Fruit fly (Drosophila melanogaster) ovary, adult (tissue): ENCODE measurements around the gene CG34345.

Source experiments
- CG17801 ChIP-seq: fragments of 200-800 bp; optimal IDR thresholded peaks from 2 replicates; lab custom pipeline; 2019; ENCODE audit warnings: missing biosample characterization, mild to moderate bottlenecking, missing genetic modification characterization, moderate library complexity; ENCODE audit not compliant: partially characterized antibody

CG34345 gene

DNA sequence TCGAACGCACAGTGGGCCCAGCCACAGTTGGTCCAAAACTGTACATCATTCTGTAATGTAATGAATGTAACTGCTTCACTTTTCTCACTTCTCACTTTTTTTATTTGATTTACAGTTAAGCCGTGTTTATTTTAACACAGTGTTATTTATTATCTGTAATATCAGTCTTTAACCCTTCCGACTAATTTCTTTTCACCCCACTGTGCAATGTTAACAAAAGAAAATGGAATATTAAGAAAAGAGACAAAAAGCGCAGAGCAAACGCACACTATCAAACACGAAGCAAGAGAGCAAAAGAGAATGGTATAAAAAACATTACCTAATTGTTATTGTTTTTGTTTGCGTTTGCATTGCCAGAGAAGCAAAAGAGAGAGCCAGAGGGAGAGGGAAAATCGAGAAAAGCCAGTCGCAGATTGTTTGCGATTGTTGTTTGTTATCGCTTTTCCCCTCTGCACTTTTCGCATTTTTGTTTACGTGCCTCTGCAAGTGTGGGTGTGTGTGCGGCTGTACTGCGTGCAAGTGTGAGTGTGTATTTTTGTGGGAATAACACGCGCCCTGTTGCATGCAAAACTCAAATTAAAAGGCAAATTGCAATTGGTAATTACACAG, 24.3 kb downstream of the CG34345 start:
- peak; percentile 92 for TF ChIP-seq CG17801 (GFP tag; lab: Kevin White, UChicago)

DNA sequence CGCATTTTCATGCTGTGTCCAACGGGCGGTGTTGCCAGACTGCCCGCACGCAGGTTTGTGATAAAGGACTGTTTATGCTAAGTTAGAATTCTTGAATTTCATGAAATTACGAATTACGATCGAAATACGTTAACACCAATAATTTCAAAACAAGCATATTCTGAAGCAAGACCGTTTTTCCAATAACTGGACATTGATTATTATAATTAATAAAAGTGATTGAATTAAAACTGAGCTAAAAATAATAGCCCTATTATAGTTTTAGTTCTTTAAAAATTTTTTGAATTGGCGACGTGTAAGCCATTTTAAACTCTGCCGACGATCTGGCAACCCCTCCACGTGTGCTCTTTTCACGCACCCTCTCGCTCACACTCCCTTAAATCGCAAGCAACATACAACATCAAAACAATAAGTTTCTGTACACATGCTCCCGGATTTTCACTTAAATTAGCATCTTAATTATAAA, 25.3 kb downstream of the CG34345 start:
- TF ChIP-seq CG17801 (GFP tag; lab: Kevin White, UChicago), result peak; percentile 90

dm6 chr2L:6649085-6649754, 26.3 kb downstream of the CG34345 start, which contains the start of the genes CG31635 and Tango1:
CG31635 (minus strand) TSS chr2L:6649114.
Tango1 (plus strand) TSS chr2L:6649388.
- TF ChIP-seq CG17801 (GFP tag; lab: Kevin White, UChicago), result no peak

DNA sequence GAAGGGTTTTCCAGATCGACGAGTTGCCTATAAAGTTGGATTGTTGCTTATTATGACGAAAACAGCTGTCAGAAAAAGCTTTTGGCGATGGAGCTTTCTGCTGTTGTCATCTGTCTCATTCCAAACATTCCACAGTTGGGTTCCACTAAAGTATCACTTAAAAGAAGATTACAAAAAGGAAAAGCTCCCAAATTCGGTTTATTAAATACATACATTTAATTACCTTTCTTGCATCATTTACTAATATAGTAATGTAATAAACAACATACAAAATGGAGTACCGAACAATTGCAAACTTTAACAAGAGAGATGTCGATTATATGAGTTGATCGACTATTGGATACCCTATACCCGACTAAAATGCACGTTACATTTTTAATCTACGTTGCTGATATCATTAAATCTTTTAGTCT, 33.4 kb downstream of the CG34345 start, which contains the start of gene CG31633:
CG31633 (minus strand) TSS at position 58 of the 413 bp plus-strand sequence.
- no peak for TF ChIP-seq CG17801 (GFP tag; lab: Kevin White, UChicago)

DNA sequence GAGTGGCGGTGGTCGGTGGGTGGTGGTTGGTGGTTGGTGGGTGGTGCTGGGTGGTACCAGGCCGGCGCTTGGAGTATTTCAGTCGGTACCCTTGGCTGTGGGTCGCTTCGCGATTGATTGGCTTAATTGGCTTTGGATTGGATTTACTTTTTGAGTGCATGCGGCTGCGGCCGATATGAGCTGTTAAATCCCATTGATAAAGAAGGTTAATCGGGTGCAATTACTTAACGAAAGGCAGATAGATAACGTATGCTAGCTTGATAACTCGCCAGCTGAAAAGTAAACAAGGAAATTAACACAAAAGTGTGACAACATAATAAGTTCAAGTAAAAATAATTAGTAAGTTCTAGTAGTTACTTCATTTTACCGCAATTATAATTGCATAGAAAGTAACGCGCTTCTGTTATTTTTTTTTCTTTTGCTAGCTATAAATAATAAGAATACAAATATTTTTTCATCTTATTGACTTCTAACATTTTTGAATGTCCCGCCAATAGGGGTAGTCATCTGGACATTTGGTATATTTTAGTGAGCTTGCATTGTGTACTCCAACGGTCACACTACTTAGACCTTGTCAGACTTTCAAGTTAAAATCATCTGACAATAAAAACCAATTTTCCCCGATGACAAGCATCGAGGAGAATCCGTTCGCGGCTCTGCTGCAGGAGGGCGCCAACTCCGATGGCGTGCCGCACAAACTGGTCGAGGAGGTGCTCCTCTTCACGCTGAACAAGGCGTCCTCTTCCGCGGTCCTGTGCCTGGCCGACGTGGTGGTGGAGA, 35.2 kb downstream of the CG34345 start, which contains the start of the genes CG31636 and Ube4A:
CG31636 (minus strand) TSS at position 184 of the 780 bp plus-strand sequence.
Ube4A (plus strand) TSS at position 549 of the 780 bp plus-strand sequence.
- no peak for TF ChIP-seq CG17801 (GFP tag; lab: Kevin White, UChicago)

DNA sequence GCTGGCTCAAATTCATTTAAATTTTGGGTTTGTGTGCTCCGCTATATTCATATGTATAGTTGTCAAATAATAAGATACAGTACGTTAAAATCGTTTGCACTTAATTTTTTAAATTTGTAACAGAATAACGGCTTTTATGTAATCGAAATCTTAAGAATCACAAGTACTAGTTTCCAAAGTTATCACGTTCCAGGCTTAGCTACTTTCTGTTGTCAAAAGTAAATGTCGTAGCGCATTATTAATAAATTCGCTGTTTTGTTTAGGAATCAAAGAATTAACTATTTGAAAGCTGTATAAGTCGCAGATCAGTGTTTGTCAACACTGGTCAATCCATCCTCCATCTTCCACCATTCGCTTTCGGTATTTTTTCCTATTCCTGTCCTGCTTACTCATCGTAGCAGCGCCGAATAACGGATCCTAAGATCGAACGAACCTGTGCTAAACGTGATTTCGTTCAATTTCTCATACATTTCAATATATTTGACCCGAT, 40.7 kb downstream of the CG34345 start, which contains the start of the genes CG13771, CG34310 and cup:
CG13771 (minus strand) TSS at position 51 of the 490 bp plus-strand sequence.
CG34310 (plus strand) TSS at position 103 of the 490 bp plus-strand sequence.
cup (plus strand) TSS at position 103 of the 490 bp plus-strand sequence.
- TF ChIP-seq CG17801 (GFP tag; lab: Kevin White, UChicago), result no peak

DNA sequence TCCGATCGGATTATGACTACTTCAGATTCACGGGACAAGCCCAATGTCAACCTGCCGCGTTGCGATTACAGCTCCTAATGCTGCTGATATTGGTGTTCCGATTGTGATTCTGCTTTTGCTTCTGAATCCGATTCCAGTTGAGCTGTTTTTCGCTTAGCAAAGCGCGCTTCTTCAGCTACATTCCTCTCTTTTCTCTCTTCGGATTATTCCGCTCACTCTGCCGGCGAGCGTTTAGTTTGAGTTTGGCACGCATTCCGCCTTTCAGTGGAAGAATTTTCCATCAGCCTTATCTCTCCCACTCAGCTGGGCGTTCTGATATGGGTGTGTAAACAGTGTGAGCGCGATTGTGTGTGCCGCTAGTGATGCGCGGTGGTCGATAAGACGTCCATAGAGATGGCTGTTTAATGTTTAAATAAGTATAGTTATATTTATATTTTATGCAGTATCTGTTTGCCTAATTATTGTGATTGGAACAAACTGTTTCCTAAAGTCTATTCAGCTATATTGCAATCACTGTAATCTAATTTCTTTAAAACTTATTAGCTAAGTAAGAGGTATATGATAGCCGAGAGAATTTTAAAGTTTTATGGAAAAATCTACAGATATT, 44.9 kb downstream of the CG34345 start, which contains the start of gene Galt:
Galt (minus strand) TSS at position 315 of the 607 bp plus-strand sequence.
- TF ChIP-seq CG17801 (GFP tag; lab: Kevin White, UChicago), result peak; percentile 39

- TF ChIP-seq CG17801 (GFP tag; lab: Kevin White, UChicago), result no peak
These were observed 48.5 kb downstream of the CG34345 start for dm6 chr2L:6671409-6671808.

DNA sequence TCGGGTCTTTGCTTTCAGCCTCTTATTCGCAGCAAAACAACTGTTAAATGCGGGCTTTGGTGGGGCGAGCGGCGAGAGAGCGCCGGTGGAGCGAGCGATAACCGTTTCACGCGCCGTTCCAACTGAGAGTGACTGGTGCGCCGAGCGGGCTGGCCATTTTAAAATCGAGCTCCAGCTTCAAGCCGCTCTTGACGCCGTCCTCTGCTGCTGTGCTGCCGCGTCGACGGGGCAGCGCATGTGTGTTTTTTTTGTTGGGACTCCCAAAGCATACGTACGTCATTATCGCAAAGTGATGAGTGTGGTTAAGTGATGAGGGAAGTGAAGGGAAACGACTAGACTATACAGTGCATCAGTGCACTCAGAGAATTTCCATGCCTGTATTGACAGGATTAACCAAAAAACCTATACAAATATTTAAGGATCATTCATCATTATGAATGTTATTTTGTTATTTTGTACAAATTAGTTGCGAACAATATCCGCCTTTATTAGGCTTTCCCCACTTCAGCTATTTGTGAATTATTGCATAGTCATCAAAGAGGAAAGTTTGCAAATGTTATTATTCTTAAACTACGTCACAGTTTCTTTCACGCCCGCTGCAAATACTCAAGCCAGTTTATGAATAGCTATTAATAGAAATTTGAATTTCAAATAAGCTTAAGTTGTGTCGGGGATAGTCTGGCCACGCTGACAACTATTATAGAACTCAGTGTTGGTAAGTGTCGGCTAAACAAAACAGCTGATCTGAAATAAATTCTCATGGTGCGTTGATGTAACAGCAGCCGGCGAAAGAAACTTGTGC, 50.5 kb downstream of the CG34345 start, which contains the start of gene Spn27A:
Spn27A (minus strand) TSS at position 137 of the 802 bp plus-strand sequence.
- TF ChIP-seq CG17801 (GFP tag; lab: Kevin White, UChicago), result peak; percentile 76
